Worm (Caenorhabditis elegans) whole organism, young adult: ENCODE data around the gene col-123.

ENCODE experiments used
- F23B12.7 ChIP-seq: sonication (generic microtip); optimal IDR thresholded peaks from 2 replicates; lab custom pipeline; 2017; ENCODE audit warnings: missing genetic modification characterization, mild to moderate bottlenecking, missing compliant biosample characterization, antibody characterized with exemption, moderate library complexity; ENCODE audit not compliant: insufficient read depth
- F33H1.4 ChIP-seq: fragments of 200-800 bp; sonication (Bioruptor generic); IDR thresholded peaks from 2 replicates; pipeline ENCODE4 v1.3.6; 2022; ENCODE audit warnings: missing genetic modification reagents, missing genetic modification characterization, missing compliant biosample characterization
- F55B11.4 ChIP-seq: sonication (generic microtip); optimal IDR thresholded peaks from 2 replicates; lab custom pipeline; 2016; ENCODE audit warnings: missing compliant biosample characterization, missing genetic modification characterization, borderline replicate concordance; ENCODE audit not compliant: insufficient read depth
- F57A8.1 ChIP-seq: fragments of 200-800 bp; sonication (Bioruptor generic); optimal IDR thresholded peaks from 2 replicates; lab custom pipeline; 2018; ENCODE audit warnings: mild to moderate bottlenecking, missing genetic modification characterization, moderate library complexity, missing compliant biosample characterization
- aptf-3 ChIP-seq: fragments of 200-800 bp; sonication (Bioruptor generic); IDR thresholded peaks from 2 replicates; pipeline ENCODE4 v1.3.6; 2022; ENCODE audit warnings: missing genetic modification characterization, missing compliant biosample characterization
- atf-7 ChIP-seq: sonication (generic microtip); optimal IDR thresholded peaks from 2 replicates; lab custom pipeline; 2017; ENCODE audit warnings: mild to moderate bottlenecking, missing genetic modification characterization, missing compliant biosample characterization
- bed-1 ChIP-seq: fragments of 200-800 bp; sonication (Bioruptor generic); IDR thresholded peaks from 2 replicates; pipeline ENCODE4 v1.3.6; 2022; ENCODE audit warnings: missing genetic modification reagents, missing genetic modification characterization, missing compliant biosample characterization
- cebp-1 ChIP-seq, 2 experiments: fragments of 200-800 bp in 1 of 2; sonication (Bioruptor generic) in 1 of 2; sonication (generic microtip) in 1 of 2; IDR thresholded peaks in 1 of 2; optimal IDR thresholded peaks in 1 of 2; 2 replicates each; pipeline versions ENCODE4 v1.3.6 to Lab custom; 2017 to 2022; ENCODE audit warnings: missing compliant biosample characterization in 2 of 2, missing genetic modification characterization in 2 of 2, mild to moderate bottlenecking in 1 of 2, missing genetic modification reagents in 1 of 2, moderate library complexity in 1 of 2
- ceh-27 ChIP-seq: fragments of 200-800 bp; sonication (Bioruptor generic); optimal IDR thresholded peaks from 2 replicates; lab custom pipeline; 2018; ENCODE audit warnings: mild to moderate bottlenecking, missing genetic modification characterization, moderate library complexity, missing compliant biosample characterization
- ceh-58 ChIP-seq: fragments of 200-800 bp; sonication (Bioruptor generic); IDR thresholded peaks from 2 replicates; pipeline ENCODE4 v1.3.6; 2022; ENCODE audit warnings: missing genetic modification characterization, missing compliant biosample characterization
- ceh-79 ChIP-seq: sonication (generic microtip); optimal IDR thresholded peaks from 2 replicates; lab custom pipeline; 2017; ENCODE audit warnings: mild to moderate bottlenecking, missing genetic modification characterization, missing compliant biosample characterization
- efl-1 ChIP-seq: fragments of 150-350 bp; optimal IDR thresholded peaks from 2 replicates; lab custom pipeline; 2014; ENCODE audit warnings: missing biosample characterization, missing genetic modification reagents, missing genetic modification characterization
- egl-44 ChIP-seq: fragments of 200-800 bp; sonication (Bioruptor generic); IDR thresholded peaks from 2 replicates; pipeline ENCODE4 v1.3.6; 2022; ENCODE audit warnings: missing genetic modification reagents, missing genetic modification characterization, missing compliant biosample characterization
- ekl-4 ChIP-seq: fragments of 200-800 bp; sonication (Bioruptor generic); IDR thresholded peaks from 2 replicates; pipeline ENCODE4 v1.3.6; 2022; ENCODE audit warnings: missing genetic modification reagents, missing genetic modification characterization, missing compliant biosample characterization
- ets-4 ChIP-seq: fragments of 200-800 bp; sonication (Bioruptor generic); optimal IDR thresholded peaks from 2 replicates; lab custom pipeline; 2018; ENCODE audit warnings: mild to moderate bottlenecking, missing genetic modification characterization, missing compliant biosample characterization
- hlh-12 ChIP-seq: sonication (generic microtip); optimal IDR thresholded peaks from 2 replicates; lab custom pipeline; 2016; ENCODE audit warnings: missing genetic modification characterization, missing compliant biosample characterization
- hlh-26 ChIP-seq: fragments of 200-800 bp; sonication (Bioruptor generic); conservative IDR thresholded peaks from 2 replicates; pipeline ENCODE4 v1.3.6; 2022; ENCODE audit warnings: missing genetic modification reagents, missing genetic modification characterization, missing compliant biosample characterization
- hmg-1.2 ChIP-seq: fragments of 200-800 bp; sonication (Bioruptor generic); IDR thresholded peaks from 2 replicates; pipeline ENCODE4 v1.3.6; 2022; ENCODE audit warnings: missing genetic modification reagents, missing genetic modification characterization, missing compliant biosample characterization
- lin-26 ChIP-seq: fragments of 200-800 bp; sonication (Bioruptor generic); IDR thresholded peaks from 2 replicates; pipeline ENCODE4 v1.3.6; 2022; ENCODE audit warnings: missing genetic modification reagents, missing genetic modification characterization, missing compliant biosample characterization
- lir-1 ChIP-seq: fragments of 200-800 bp; sonication (Bioruptor generic); conservative IDR thresholded peaks from 2 replicates; pipeline ENCODE4 v1.3.6; 2022; ENCODE audit warnings: missing genetic modification reagents, missing genetic modification characterization, missing compliant biosample characterization
- mcd-1 ChIP-seq: fragments of 200-800 bp; sonication (Bioruptor generic); IDR thresholded peaks from 2 replicates; pipeline ENCODE4 v1.3.6; 2022; ENCODE audit warnings: missing genetic modification reagents, missing genetic modification characterization, missing compliant biosample characterization
- mel-28 ChIP-seq: sonication (generic microtip); optimal IDR thresholded peaks from 2 replicates; lab custom pipeline; 2016; ENCODE audit warnings: borderline replicate concordance, mild to moderate bottlenecking, missing genetic modification characterization, missing compliant biosample characterization
- nfya-2 ChIP-seq: fragments of 200-800 bp; sonication (Bioruptor generic); IDR thresholded peaks from 2 replicates; pipeline ENCODE4 v1.3.6; 2022; ENCODE audit warnings: missing genetic modification reagents, missing genetic modification characterization, missing compliant biosample characterization
- nhr-120 ChIP-seq: fragments of 200-800 bp; sonication (Bioruptor generic); IDR thresholded peaks from 2 replicates; pipeline ENCODE4 v1.3.6; 2022; ENCODE audit warnings: missing genetic modification characterization, missing compliant biosample characterization
- nhr-80 ChIP-seq: sonication (generic microtip); optimal IDR thresholded peaks from 2 replicates; lab custom pipeline; 2016; ENCODE audit warnings: missing genetic modification characterization, missing compliant biosample characterization
- repo-1 ChIP-seq: sonication (generic microtip); optimal IDR thresholded peaks from 2 replicates; lab custom pipeline; 2017; ENCODE audit warnings: mild to moderate bottlenecking, missing genetic modification characterization, missing compliant biosample characterization
- sdz-38 ChIP-seq: sonication (generic microtip); optimal IDR thresholded peaks from 2 replicates; lab custom pipeline; 2016; ENCODE audit warnings: missing genotype, missing genetic modification characterization, missing compliant biosample characterization
- snpc-3.4 ChIP-seq: sonication (generic microtip); optimal IDR thresholded peaks from 2 replicates; lab custom pipeline; 2017; ENCODE audit warnings: missing genetic modification characterization, mild to moderate bottlenecking, missing compliant biosample characterization, antibody characterized with exemption, moderate library complexity, missing genotype, missing genetic modification reagents
- tbp1 ChIP-seq: fragments of 200-800 bp; sonication (Bioruptor generic); optimal IDR thresholded peaks from 2 replicates; lab custom pipeline; 2018; ENCODE audit warnings: mild to moderate bottlenecking, missing genetic modification characterization, missing compliant biosample characterization
- unc-62 ChIP-seq: fragments of 150-350 bp; optimal IDR thresholded peaks from 2 replicates; lab custom pipeline; 2014; ENCODE audit warnings: missing biosample characterization, missing genetic modification reagents, missing genetic modification characterization
- xnd-1 ChIP-seq: sonication (generic microtip); optimal IDR thresholded peaks from 2 replicates; lab custom pipeline; 2016; ENCODE audit warnings: missing genotype, missing genetic modification reagents, missing genetic modification characterization, missing compliant biosample characterization
- zim-3 ChIP-seq: sonication (generic microtip); optimal IDR thresholded peaks from 2 replicates; lab custom pipeline; 2017; ENCODE audit warnings: mild to moderate bottlenecking, missing genetic modification characterization, moderate library complexity, missing compliant biosample characterization
- ztf-22 ChIP-seq: fragments of 200-800 bp; sonication (Bioruptor generic); optimal IDR thresholded peaks from 2 replicates; lab custom pipeline; 2018; ENCODE audit warnings: mild to moderate bottlenecking, missing genetic modification characterization, moderate library complexity, missing compliant biosample characterization
- ztf-25 ChIP-seq: fragments of 200-800 bp; sonication (Bioruptor generic); IDR thresholded peaks from 2 replicates; pipeline ENCODE4 v1.3.6; 2022; ENCODE audit warnings: missing genetic modification reagents, missing genetic modification characterization, missing compliant biosample characterization
- ztf-26 ChIP-seq: sonication (generic microtip); optimal IDR thresholded peaks from 2 replicates; lab custom pipeline; 2017; ENCODE audit warnings: missing genetic modification characterization, missing compliant biosample characterization

col-123 gene

DNA sequence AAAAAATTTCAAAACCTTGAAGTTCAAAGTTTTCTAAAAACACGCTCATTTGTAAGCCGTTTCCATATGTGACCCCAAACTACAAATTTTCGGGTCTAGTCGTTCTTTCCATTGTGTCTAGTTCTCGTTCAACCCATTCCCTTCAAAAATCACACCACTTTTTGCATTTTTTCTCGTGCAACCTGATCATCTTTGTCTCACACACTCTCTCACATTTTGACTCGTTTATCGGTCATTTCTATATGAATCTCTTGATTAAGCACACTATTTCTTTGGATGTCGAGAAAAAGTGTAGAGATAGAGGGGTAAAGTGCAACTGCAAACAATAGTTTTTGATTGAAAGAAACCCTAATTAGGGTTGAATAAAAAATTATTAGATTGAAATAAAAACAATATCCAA, 18.2 kb upstream of the col-123 start (continued):
- no peak for TF ChIP-seq cebp-1 (GFP tag; IDR thresholded peaks at IDR 0.05; lab: Robert Waterston, UW)
- peak; percentile 55 for TF ChIP-seq cebp-1 (tag; optimal IDR thresholded peaks at IDR 0.05; lab: Kevin White, UChicago)
- TF ChIP-seq hlh-12 (tag; lab: Kevin White, UChicago) = no peak
- no peak for TF ChIP-seq lir-1 (GFP tag; lab: Robert Waterston, UW)
- TF ChIP-seq mcd-1 (GFP tag; lab: Robert Waterston, UW) = no peak
- TF ChIP-seq ztf-26 (tag; lab: Kevin White, UChicago) = no peak
- no peak for TF ChIP-seq snpc-3.4 (tag; lab: Kevin White, UChicago)
- no peak for TF ChIP-seq ekl-4 (GFP tag; lab: Robert Waterston, UW)
- peak; percentile 35 for TF ChIP-seq ets-4 (GFP tag; lab: Kevin White, UChicago)
- TF ChIP-seq efl-1 (GFP tag; lab: Kevin White, UChicago) = no peak
- no peak for TF ChIP-seq ztf-25
- peak; percentile 24 for TF ChIP-seq tbp1
- 0 out of 2 replicates have a peak, but pooled peaks have one; percentile 15 for TF ChIP-seq egl-44 (GFP tag; lab: Robert Waterston, UW)
- peak; percentile 75; the same call in 1 of the 2 replicates for TF ChIP-seq hmg-1.2 (GFP tag; lab: Robert Waterston, UW)

DNA sequence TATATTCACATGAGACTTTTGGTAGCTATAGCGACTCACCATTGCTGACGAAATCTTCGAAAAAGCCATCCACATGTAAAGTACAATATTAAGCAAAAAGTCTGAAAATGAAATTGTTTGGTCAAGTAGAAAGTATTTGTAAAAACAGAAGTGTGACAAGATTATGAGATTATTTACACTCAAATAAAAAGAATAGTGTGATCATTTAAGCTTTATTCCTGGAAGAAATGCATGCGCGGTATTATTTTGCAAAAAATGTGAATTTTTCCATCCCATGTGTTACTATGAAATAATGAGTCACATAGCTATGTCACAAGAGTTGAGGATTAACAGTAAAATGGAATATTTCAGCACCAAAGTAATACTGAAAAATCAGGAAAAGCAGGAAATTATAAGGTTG, 11.1 kb upstream of the col-123 start, which contains the start of gene dct-15:
dct-15 (minus strand) TSS at position 101 of the 400 bp plus-strand sequence.
- TF ChIP-seq ceh-79 = no peak
- TF ChIP-seq ceh-27 (GFP tag; lab: Kevin White, UChicago) = no peak
- no peak for TF ChIP-seq F23B12.7 (tag; lab: Kevin White, UChicago)

DNA sequence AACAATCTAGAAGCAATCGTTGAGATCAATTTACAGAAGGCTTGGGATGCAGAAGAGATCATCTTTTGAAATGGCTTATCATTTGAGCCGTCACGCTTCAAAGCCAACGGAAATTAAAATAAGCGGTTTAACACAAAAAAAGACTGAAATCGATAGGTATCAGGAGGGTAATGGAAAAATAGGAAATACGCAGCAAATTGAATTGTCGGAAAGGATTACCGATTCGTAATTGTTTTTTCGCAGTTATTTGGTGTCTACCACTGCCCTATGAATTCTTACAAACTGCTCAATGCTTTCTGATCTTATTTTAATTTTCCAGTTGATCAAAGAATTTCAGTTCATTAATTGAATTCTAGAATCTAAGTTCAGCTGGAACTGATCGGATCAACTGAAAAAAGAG, 10.2 kb upstream of the col-123 start:
- no peak for TF ChIP-seq ekl-4 (GFP tag; lab: Robert Waterston, UW)
- no peak for TF ChIP-seq tbp1
- TF ChIP-seq hmg-1.2 (GFP tag; lab: Robert Waterston, UW) = no peak
- no peak for TF ChIP-seq zim-3
- no peak for TF ChIP-seq nfya-2 (GFP tag; lab: Robert Waterston, UW)
- TF ChIP-seq lin-26 (GFP tag; lab: Robert Waterston, UW) = no peak
- no peak for TF ChIP-seq aptf-3
- TF ChIP-seq F55B11.4 = no peak
- no peak for TF ChIP-seq xnd-1 (tag; lab: Kevin White, UChicago)

DNA sequence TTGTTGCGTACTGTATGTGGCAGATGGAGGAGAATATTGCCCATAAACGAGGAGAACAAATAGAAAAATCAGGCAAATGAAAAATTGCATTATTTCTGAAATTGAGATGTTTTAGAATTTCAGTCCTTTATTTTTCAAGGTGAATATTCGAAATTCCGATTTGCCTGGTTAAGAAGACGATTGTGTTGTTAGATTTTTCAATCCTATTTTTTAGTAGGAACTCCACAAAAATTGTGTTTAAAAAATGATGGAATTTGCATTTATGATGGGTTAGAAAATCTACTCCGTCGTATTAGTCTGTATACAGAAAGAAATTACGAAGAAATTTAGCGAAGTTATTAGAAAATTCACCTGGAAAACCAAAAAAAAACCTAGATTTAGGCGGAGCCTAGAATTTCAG, 6.3 kb upstream of the col-123 start, which contains the start of gene egl-20:
egl-20 (minus strand) TSS at position 101 of the 400 bp plus-strand sequence.
- TF ChIP-seq unc-62 (GFP tag; lab: Kevin White, UChicago) (no peak), hlh-26 (GFP tag; lab: Robert Waterston, UW) (no peak), repo-1 (tag; lab: Kevin White, UChicago) (no peak), ztf-22 (GFP tag; lab: Kevin White, UChicago) (no peak), F57A8.1 (no peak), sdz-38 (no peak), ceh-79 (no peak), ceh-58 (no peak), bed-1 (GFP tag; lab: Robert Waterston, UW) (no peak), mel-28 (tag; lab: Kevin White, UChicago) (no peak), atf-7 (tag; lab: Kevin White, UChicago) (no peak), nhr-120 (no peak), F33H1.4 (GFP tag; lab: Robert Waterston, UW) (no peak), nhr-80 (tag; lab: Kevin White, UChicago) (no peak)
- TF ChIP-seq, all 124 proteins: peak for 0
